Worm (Caenorhabditis elegans) whole organism, L1 larva: ENCODE results near the gene hlh-3.
A peak's percentile ranks its signal among the peaks of the same experiment; 100 is the strongest.

Experiments used
- alr-1 ChIP-seq: fragments of 200-800 bp; sonication (Bioruptor generic); optimal IDR thresholded peaks from 2 replicates; lab custom pipeline; 2018; ENCODE audit warnings: borderline replicate concordance, mild to moderate bottlenecking, missing genetic modification characterization, missing compliant biosample characterization
- ces-1 ChIP-seq: fragments of 150-350 bp; optimal IDR thresholded peaks from 2 replicates; lab custom pipeline; 2014; ENCODE audit warnings: missing biosample characterization, missing genetic modification reagents, missing genetic modification characterization
- elt-2 ChIP-seq: sonication (generic microtip); optimal IDR thresholded peaks from 2 replicates; lab custom pipeline; 2016; ENCODE audit warnings: missing genetic modification characterization, mild to moderate bottlenecking, inconsistent platforms, missing compliant biosample characterization, missing genetic modification reagents
- elt-3 ChIP-seq, 6 experiments: fragments of 150-350 bp in 1 of 6; sonication (generic microtip); optimal IDR thresholded peaks; 2 replicates each; lab custom pipeline; 2017 to 2018; ENCODE audit warnings: missing biosample characterization in 6 of 6, missing genetic modification characterization in 6 of 6, inconsistent platforms in 1 of 6
- lin-15B ChIP-seq: fragments of 150-350 bp; sonication (generic microtip); optimal IDR thresholded peaks from 3 replicates; lab custom pipeline; 2014; ENCODE audit warnings: missing biosample characterization, missing genetic modification characterization
- lin-39 ChIP-seq: fragments of 150-350 bp; optimal IDR thresholded peaks from 2 replicates; lab custom pipeline; 2014; ENCODE audit warnings: missing biosample characterization, missing genetic modification reagents, missing genetic modification characterization
- lsy-2 ChIP-seq, 2 experiments: fragments of 150-350 bp; optimal IDR thresholded peaks; 2 replicates each; lab custom pipeline; 2014; ENCODE audit warnings: missing biosample characterization in 2 of 2, missing genetic modification characterization in 2 of 2
- nhr-11 ChIP-seq: fragments of 150-350 bp; optimal IDR thresholded peaks from 2 replicates; lab custom pipeline; 2014; ENCODE audit warnings: missing biosample characterization, missing genetic modification characterization
- nhr-20 ChIP-seq: sonication (generic microtip); optimal IDR thresholded peaks from 2 replicates; lab custom pipeline; 2016; ENCODE audit warnings: mild to moderate bottlenecking, missing genetic modification characterization, missing compliant biosample characterization
- nhr-28 ChIP-seq: fragments of 150-350 bp; optimal IDR thresholded peaks from 2 replicates; lab custom pipeline; 2014; ENCODE audit warnings: missing biosample characterization, missing genetic modification characterization
- snpc-4 ChIP-seq: fragments of 150-350 bp; optimal IDR thresholded peaks from 2 replicates; lab custom pipeline; 2014; ENCODE audit warnings: missing biosample characterization, missing genetic modification characterization
- sox-4 ChIP-seq: sonication (generic microtip); optimal IDR thresholded peaks from 2 replicates; lab custom pipeline; 2016; ENCODE audit warnings: missing genetic modification characterization, missing compliant biosample characterization
- unc-130 ChIP-seq: fragments of 150-350 bp; optimal IDR thresholded peaks from 2 replicates; lab custom pipeline; 2017; ENCODE audit warnings: missing biosample characterization, missing genetic modification characterization, inconsistent platforms

DNA sequence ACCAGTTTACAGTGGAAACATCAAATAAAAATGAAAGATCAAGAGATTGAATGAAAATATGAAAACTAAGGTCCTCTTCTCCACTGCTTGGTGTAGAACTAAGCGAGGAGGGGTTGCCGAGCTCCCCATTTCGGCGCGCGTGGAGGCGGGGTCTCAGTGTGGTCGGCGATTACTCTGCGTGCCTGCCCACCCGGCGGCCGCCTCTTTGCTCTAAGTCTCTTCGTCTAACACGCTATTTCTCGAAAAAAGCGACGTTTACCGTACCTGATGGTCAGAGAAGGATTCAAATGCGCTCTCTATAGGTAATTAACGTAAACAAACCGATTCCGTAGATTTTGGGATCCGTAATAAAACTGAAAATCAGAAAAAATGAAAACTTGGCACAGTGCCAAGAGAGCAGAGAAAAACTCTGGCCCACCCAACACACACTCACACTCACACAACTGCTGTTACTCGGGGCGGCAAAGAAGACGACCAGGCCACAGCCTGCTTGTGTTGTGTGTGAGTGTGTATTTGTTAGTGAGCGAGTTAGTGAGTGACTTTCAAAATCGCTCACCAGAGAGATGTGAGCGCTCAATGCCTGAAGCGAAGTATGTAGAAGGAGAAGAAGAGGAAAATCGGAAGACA is 24.7 kb upstream of the hlh-3 start:
- TF ChIP-seq sox-4 (tag; lab: Kevin White, UChicago) (no peak), ces-1 (no peak), snpc-4 (tag; lab: Kevin White, UChicago) (no peak), alr-1 (no peak), lin-39 (tag; lab: Kevin White, UChicago) (no peak), elt-3 (tag; optimal IDR thresholded peaks at IDR 0.05; lab: Kevin White, UChicago) (no peak), lin-15B (peak; percentile 47), unc-130 (peak; percentile 26), lsy-2 (tag; optimal IDR thresholded peaks at IDR 0.05; lab: Kevin White, UChicago) (peak; percentile 72 to 81), nhr-28 (tag; lab: Kevin White, UChicago) (no peak), elt-2 (tag; lab: Kevin White, UChicago) (no peak), nhr-20 (tag; lab: Kevin White, UChicago) (peak; percentile 72), nhr-11 (tag; lab: Kevin White, UChicago) (no peak)
